Worm (Caenorhabditis elegans) whole organism, L3 larva: Measurements from ENCODE around the gene lron-14.

Experiments
- ZK546.5 ChIP-seq: sonication (generic microtip); optimal IDR thresholded peaks from 2 replicates; lab custom pipeline; 2017; ENCODE audit warnings: missing biosample characterization, missing genetic modification characterization
- ceh-16 ChIP-seq: sonication (generic microtip); optimal IDR thresholded peaks from 2 replicates; lab custom pipeline; 2017; ENCODE audit warnings: missing biosample characterization, missing genetic modification characterization
- ceh-28 ChIP-seq: fragments of 150-350 bp; optimal IDR thresholded peaks from 2 replicates; lab custom pipeline; 2014; ENCODE audit warnings: missing biosample characterization, missing genetic modification reagents, missing genetic modification characterization
- ceh-9 ChIP-seq: sonication (generic microtip); optimal IDR thresholded peaks from 2 replicates; lab custom pipeline; 2018; ENCODE audit warnings: missing biosample characterization, missing genetic modification characterization
- egl-27 ChIP-seq: sonication (generic microtip); optimal IDR thresholded peaks from 4 replicates; lab custom pipeline; 2017; ENCODE audit warnings: missing biosample characterization, missing genetic modification reagents, missing genetic modification characterization
- elt-1 ChIP-seq: fragments of 150-350 bp; optimal IDR thresholded peaks from 2 replicates; lab custom pipeline; 2014; ENCODE audit warnings: missing biosample characterization, missing genetic modification characterization
- elt-2 ChIP-seq: sonication (generic microtip); optimal IDR thresholded peaks from 2 replicates; lab custom pipeline; 2016; ENCODE audit warnings: missing genetic modification reagents, mild to moderate bottlenecking, missing genetic modification characterization, missing compliant biosample characterization
- elt-3 ChIP-seq, 3 experiments: fragments of 150-350 bp in 1 of 3; sonication (generic microtip) in 2 of 3; optimal IDR thresholded peaks; 2 replicates in 2 of 3; 4 replicates in 1 of 3; lab custom pipeline; 2014 to 2017; ENCODE audit warnings: missing biosample characterization in 3 of 3, missing genetic modification characterization in 3 of 3
- eor-1 ChIP-seq, 2 experiments: fragments of 150-350 bp; optimal IDR thresholded peaks; 2 replicates each; lab custom pipeline; 2014 to 2018; ENCODE audit warnings: missing biosample characterization in 2 of 2, missing genetic modification characterization in 2 of 2
- jun-1 ChIP-seq: fragments of 150-350 bp; optimal IDR thresholded peaks from 2 replicates; lab custom pipeline; 2014; ENCODE audit warnings: missing biosample characterization, missing genetic modification reagents, missing genetic modification characterization
- lin-15B ChIP-seq: fragments of 150-350 bp; optimal IDR thresholded peaks from 2 replicates; lab custom pipeline; 2014; ENCODE audit warnings: missing biosample characterization, missing genetic modification characterization
- lin-39 ChIP-seq: fragments of 150-350 bp; optimal IDR thresholded peaks from 2 replicates; lab custom pipeline; 2018; ENCODE audit warnings: missing biosample characterization, missing genetic modification reagents, missing genetic modification characterization
- lsy-12 ChIP-seq: sonication (generic microtip); optimal IDR thresholded peaks from 2 replicates; lab custom pipeline; 2016; ENCODE audit warnings: mild to moderate bottlenecking, missing genetic modification characterization, missing compliant biosample characterization
- mml-1 ChIP-seq: fragments of 150-350 bp; sonication (generic microtip); optimal IDR thresholded peaks from 3 replicates; lab custom pipeline; 2014; ENCODE audit warnings: missing biosample characterization, missing genetic modification characterization
- nfya-1 ChIP-seq: sonication (generic microtip); optimal IDR thresholded peaks from 2 replicates; lab custom pipeline; 2017; ENCODE audit warnings: missing genetic modification characterization, mild to moderate bottlenecking, missing compliant biosample characterization, antibody characterized with exemption, moderate library complexity; ENCODE audit not compliant: insufficient read depth
- nhr-23 ChIP-seq: fragments of 150-350 bp; optimal IDR thresholded peaks from 2 replicates; lab custom pipeline; 2014; ENCODE audit warnings: missing biosample characterization, missing genetic modification reagents, missing genetic modification characterization
- nhr-237 ChIP-seq: fragments of 150-350 bp; optimal IDR thresholded peaks from 2 replicates; lab custom pipeline; 2014; ENCODE audit warnings: missing biosample characterization, missing genetic modification characterization
- nhr-25 ChIP-seq: sonication (generic microtip); optimal IDR thresholded peaks from 2 replicates; lab custom pipeline; 2017; ENCODE audit warnings: missing biosample characterization, missing genetic modification characterization
- nhr-28 ChIP-seq: fragments of 150-350 bp; optimal IDR thresholded peaks from 2 replicates; lab custom pipeline; 2014; ENCODE audit warnings: missing biosample characterization, missing genetic modification characterization
- nhr-67 ChIP-seq: fragments of 150-350 bp; optimal IDR thresholded peaks from 2 replicates; lab custom pipeline; 2014; ENCODE audit warnings: missing biosample characterization, missing genetic modification characterization
- nhr-76 ChIP-seq: fragments of 150-350 bp; sonication (generic microtip); optimal IDR thresholded peaks from 5 replicates; lab custom pipeline; 2014; ENCODE audit warnings: missing biosample characterization, missing genetic modification characterization
- pqm-1 ChIP-seq: fragments of 150-350 bp; optimal IDR thresholded peaks from 2 replicates; lab custom pipeline; 2017; ENCODE audit warnings: missing biosample characterization, missing genetic modification characterization, inconsistent platforms
- sea-2 ChIP-seq: fragments of 150-350 bp; sonication (generic microtip); optimal IDR thresholded peaks from 4 replicates; lab custom pipeline; 2014; ENCODE audit warnings: missing biosample characterization, missing genetic modification reagents, missing genetic modification characterization
- snpc-4 ChIP-seq: fragments of 150-350 bp; optimal IDR thresholded peaks from 2 replicates; lab custom pipeline; 2014; ENCODE audit warnings: missing biosample characterization, missing genetic modification characterization
- tbx-2 ChIP-seq: sonication (generic microtip); optimal IDR thresholded peaks from 2 replicates; lab custom pipeline; 2016; ENCODE audit warnings: mild to moderate bottlenecking, missing genetic modification characterization, missing compliant biosample characterization
- unc-39 ChIP-seq: sonication (generic microtip); optimal IDR thresholded peaks from 4 replicates; lab custom pipeline; 2017; ENCODE audit warnings: missing biosample characterization, missing genetic modification characterization
- unc-62 ChIP-seq: fragments of 150-350 bp; sonication (generic microtip); optimal IDR thresholded peaks from 4 replicates; lab custom pipeline; 2014; ENCODE audit warnings: missing biosample characterization, missing genetic modification reagents, missing genetic modification characterization

lron-14 gene

DNA sequence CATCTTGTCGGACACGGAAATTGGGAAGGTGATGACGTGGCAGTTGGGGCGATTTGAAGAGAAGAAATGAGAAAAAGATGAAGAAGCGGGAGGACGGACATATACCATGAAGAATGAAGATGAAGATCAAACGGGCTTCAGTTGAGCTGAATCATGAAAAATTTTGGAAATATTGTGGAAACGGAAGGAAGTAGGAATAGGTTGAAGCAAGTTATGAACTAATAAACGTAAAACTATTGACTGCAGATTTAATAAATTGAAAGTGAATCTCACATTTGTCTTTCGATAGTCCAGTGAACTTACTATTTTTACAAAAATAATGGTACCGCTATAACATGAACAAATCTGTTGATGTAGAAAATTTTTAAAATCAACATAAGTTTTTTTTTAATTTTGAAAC is at the start of gene lron-14:
Gene lron-14, minus strand, starts transcription at position 101 of the 400 bp plus-strand sequence.
- TF ChIP-seq nhr-76 (tag; lab: Kevin White, UChicago): no peak
- TF ChIP-seq pqm-1 (tag; lab: Kevin White, UChicago): no peak
- no peak for TF ChIP-seq egl-27 (tag; lab: Kevin White, UChicago)
- no peak for TF ChIP-seq unc-39 (tag; lab: Kevin White, UChicago)
- TF ChIP-seq elt-2 (tag; lab: Kevin White, UChicago): no peak
- no peak for TF ChIP-seq ceh-9 (tag; lab: Kevin White, UChicago)
- TF ChIP-seq eor-1 (tag; optimal IDR thresholded peaks at IDR 0.05; lab: Kevin White, UChicago): no peak
- TF ChIP-seq unc-62 (GFP tag; lab: Kevin White, UChicago): no peak

DNA sequence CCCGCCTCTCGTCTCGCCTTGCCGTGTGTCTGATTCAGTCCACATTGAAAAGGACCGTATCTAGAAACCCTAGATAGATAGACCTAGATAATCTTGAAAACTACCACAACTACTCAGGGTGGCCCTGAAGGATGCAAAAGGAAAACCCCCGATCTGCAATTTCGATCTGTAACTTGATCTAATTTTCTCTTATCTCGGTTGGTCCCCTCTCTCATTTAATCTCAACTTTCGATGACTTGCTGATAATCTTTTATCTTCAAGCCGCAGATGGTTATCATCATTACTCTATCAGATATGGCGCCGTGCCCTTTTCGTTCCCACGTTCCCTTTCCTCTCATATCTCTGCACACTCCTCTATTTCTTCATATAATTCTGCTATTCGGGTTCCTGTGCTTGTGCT is 49.1 kb upstream of the lron-14 start:
- TF ChIP-seq egl-27 (tag; lab: Kevin White, UChicago): no peak
- TF ChIP-seq ceh-16 (tag; lab: Kevin White, UChicago): peak; percentile 47
- TF ChIP-seq mml-1 (tag; lab: Kevin White, UChicago): no peak
- TF ChIP-seq ceh-28 (tag; lab: Kevin White, UChicago): no peak
- no peak for TF ChIP-seq elt-3 (tag; optimal IDR thresholded peaks at IDR 0.05; lab: Kevin White, UChicago)
- TF ChIP-seq nhr-23: peak; percentile 86
- TF ChIP-seq elt-1 (tag; lab: Kevin White, UChicago): peak; percentile 100
- TF ChIP-seq nhr-25 (tag; lab: Kevin White, UChicago): peak; percentile 67
- TF ChIP-seq nhr-67 (tag; lab: Kevin White, UChicago): no peak
- TF ChIP-seq lsy-12 (tag; lab: Kevin White, UChicago): peak; percentile 23

DNA sequence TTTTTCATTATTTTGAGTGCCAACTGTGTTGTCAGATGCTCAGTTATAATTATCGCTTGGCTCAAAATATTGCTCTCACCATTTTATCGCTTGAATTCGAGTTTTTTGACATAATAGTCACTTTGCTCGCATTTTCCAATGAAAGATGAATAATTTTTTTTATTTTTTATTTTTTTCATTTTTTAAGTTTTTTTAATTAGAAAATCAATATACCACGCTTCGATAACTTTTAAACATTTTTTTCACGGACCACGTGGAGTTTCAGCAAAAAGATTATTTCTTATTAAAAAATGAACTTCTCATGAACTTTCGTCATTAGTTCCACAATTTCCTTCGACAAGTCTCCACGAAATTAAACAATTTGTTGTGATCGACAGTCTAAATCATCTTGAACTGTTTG is 48.3 kb upstream of the lron-14 start, which contains the start of gene elt-1:
Gene elt-1, plus strand, starts transcription at position 301 of the 400 bp plus-strand sequence.
- no peak for TF ChIP-seq eor-1 (tag; optimal IDR thresholded peaks at IDR 0.05; lab: Kevin White, UChicago)
- no peak for TF ChIP-seq sea-2
- no peak for TF ChIP-seq pqm-1 (tag; lab: Kevin White, UChicago)
- TF ChIP-seq tbx-2 (tag; lab: Kevin White, UChicago): no peak
- TF ChIP-seq nhr-237 (tag; lab: Kevin White, UChicago): no peak
- no peak for TF ChIP-seq lin-39 (tag; lab: Kevin White, UChicago)

DNA sequence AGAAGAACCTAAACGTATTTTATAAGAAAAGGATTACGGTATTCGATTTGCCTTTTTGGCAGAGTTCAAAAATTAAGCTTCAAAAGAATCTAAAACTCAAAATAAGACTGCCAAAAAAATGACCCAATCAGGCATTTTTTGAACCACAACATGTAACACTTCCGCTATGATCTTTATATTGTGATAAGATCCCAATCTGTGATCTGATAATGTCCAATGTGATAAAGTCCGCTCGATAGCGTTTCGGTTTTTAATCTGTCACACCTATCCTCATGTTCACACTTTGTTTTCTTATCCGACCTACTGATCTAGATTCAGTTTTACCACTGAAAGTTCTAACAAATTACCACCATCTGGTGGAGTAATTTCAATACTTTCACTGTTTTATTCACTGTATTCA is 47.7 kb upstream of the lron-14 start:
- TF ChIP-seq jun-1 (tag; lab: Kevin White, UChicago) (no peak), ZK546.5 (no peak), nhr-23 (peak; percentile 22), elt-1 (tag; lab: Kevin White, UChicago) (peak; percentile 99), nhr-237 (tag; lab: Kevin White, UChicago) (no peak), lsy-12 (tag; lab: Kevin White, UChicago) (no peak)

DNA sequence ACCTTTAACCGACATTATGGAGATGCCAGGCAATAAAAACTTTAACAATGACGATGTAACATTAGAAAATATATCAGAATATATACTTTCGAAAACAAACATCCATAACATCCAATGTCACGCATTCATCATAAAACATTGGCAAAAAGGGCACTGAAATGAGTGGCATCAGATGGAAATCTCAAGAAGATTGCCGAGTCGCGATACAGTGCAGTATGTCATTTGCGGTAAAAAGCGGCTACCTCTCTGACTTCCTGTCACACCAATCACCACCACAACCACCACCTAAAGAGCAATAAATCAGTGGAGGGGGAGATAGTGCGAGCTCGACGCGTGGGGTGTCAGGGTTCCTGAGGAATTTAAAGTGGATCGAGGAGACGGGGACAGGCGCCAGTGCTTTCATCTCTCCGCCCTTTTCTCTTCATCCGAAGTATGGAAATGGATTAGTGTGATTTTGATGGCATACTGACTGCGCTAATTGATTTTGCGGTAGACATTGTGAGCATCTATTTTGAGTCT is 46.7 kb upstream of the lron-14 start:
- TF ChIP-seq elt-1 (tag; lab: Kevin White, UChicago): peak; percentile 92
- no peak for TF ChIP-seq jun-1 (tag; lab: Kevin White, UChicago)

DNA sequence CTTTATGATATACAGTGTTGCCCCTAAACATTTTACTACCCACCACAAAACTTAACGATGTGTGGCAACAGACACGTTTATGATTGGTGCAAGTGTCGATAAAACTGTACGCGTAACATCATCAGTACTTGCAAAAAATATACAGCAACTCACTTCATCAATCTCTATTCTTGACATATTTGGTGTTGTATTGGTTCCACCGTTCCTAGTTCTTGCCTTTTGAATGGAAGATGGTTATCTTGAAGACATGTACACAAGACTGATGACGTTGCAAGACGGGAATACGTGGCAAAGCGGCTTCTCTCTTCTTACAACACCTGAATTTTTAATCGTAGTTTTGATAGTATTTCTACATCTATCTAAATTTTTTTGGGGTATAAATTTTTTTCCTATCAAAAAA is 44.5 kb upstream of the lron-14 start:
- no peak for TF ChIP-seq nfya-1
- no peak for TF ChIP-seq egl-27 (tag; lab: Kevin White, UChicago)
- peak; percentile 4 for TF ChIP-seq nhr-25 (tag; lab: Kevin White, UChicago)
- peak; percentile 92 for TF ChIP-seq elt-1 (tag; lab: Kevin White, UChicago)

DNA sequence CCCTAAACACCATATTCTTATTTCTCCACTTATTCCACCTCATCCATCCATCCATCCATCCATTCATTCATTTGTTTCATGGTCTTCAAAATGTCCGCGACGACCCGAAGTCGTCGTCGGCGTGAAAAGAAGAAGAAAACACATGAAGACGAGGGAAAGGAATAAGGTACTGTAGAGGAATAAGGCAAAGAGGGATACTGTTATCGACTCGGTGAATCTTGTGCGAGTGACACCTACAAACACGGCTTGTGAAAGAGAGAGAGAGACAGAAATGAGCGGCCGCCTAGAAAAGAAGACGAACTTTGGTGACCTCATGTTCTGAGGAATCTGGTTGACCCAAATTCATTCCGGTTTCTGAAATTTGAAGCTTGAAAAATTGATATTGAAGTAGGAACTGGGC is 42.7 kb upstream of the lron-14 start:
- TF ChIP-seq nhr-28 (tag; lab: Kevin White, UChicago): no peak
- peak; percentile 55 for TF ChIP-seq nhr-25 (tag; lab: Kevin White, UChicago)
- peak; percentile 93 for TF ChIP-seq elt-1 (tag; lab: Kevin White, UChicago)
- TF ChIP-seq lin-15B (tag; lab: Kevin White, UChicago): no peak
- TF ChIP-seq snpc-4 (tag; lab: Kevin White, UChicago): no peak
